Worm (Caenorhabditis elegans) whole organism, L3 larva: ENCODE data around the gene C15H11.10.

ENCODE experiments used
- R02D3.7 ChIP-seq: fragments of 150-350 bp; optimal IDR thresholded peaks from 2 replicates; lab custom pipeline; 2014; ENCODE audit warnings: missing biosample characterization, missing genetic modification characterization
- ZK546.5 ChIP-seq: sonication (generic microtip); optimal IDR thresholded peaks from 2 replicates; lab custom pipeline; 2017; ENCODE audit warnings: missing biosample characterization, missing genetic modification characterization
- aly-2 ChIP-seq: fragments of 150-350 bp; optimal IDR thresholded peaks from 2 replicates; lab custom pipeline; 2014; ENCODE audit warnings: missing biosample characterization, missing genetic modification characterization
- ama-1 ChIP-seq: fragments of 150-350 bp; optimal IDR thresholded peaks from 2 replicates; lab custom pipeline; 2018
- ceh-16 ChIP-seq: sonication (generic microtip); optimal IDR thresholded peaks from 2 replicates; lab custom pipeline; 2017; ENCODE audit warnings: missing biosample characterization, missing genetic modification characterization
- ceh-28 ChIP-seq: fragments of 150-350 bp; optimal IDR thresholded peaks from 2 replicates; lab custom pipeline; 2014; ENCODE audit warnings: missing biosample characterization, missing genetic modification reagents, missing genetic modification characterization
- ceh-82 ChIP-seq: fragments of 150-350 bp; optimal IDR thresholded peaks from 2 replicates; lab custom pipeline; 2014; ENCODE audit warnings: missing biosample characterization, missing genetic modification characterization
- ceh-9 ChIP-seq: sonication (generic microtip); optimal IDR thresholded peaks from 2 replicates; lab custom pipeline; 2018; ENCODE audit warnings: missing biosample characterization, missing genetic modification characterization
- daf-12 ChIP-seq: fragments of 150-350 bp; optimal IDR thresholded peaks from 2 replicates; lab custom pipeline; 2014; ENCODE audit warnings: missing biosample characterization, missing genetic modification reagents, missing genetic modification characterization
- egl-27 ChIP-seq: sonication (generic microtip); optimal IDR thresholded peaks from 4 replicates; lab custom pipeline; 2017; ENCODE audit warnings: missing biosample characterization, missing genetic modification reagents, missing genetic modification characterization
- egl-5 ChIP-seq: fragments of 150-350 bp; optimal IDR thresholded peaks from 2 replicates; lab custom pipeline; 2017; ENCODE audit warnings: missing biosample characterization, missing genetic modification reagents, missing genetic modification characterization, inconsistent platforms
- elt-1 ChIP-seq: fragments of 150-350 bp; optimal IDR thresholded peaks from 2 replicates; lab custom pipeline; 2014; ENCODE audit warnings: missing biosample characterization, missing genetic modification characterization
- elt-2 ChIP-seq: sonication (generic microtip); optimal IDR thresholded peaks from 2 replicates; lab custom pipeline; 2016; ENCODE audit warnings: missing genetic modification reagents, mild to moderate bottlenecking, missing genetic modification characterization, missing compliant biosample characterization
- elt-3 ChIP-seq, 3 experiments: fragments of 150-350 bp in 1 of 3; sonication (generic microtip) in 2 of 3; optimal IDR thresholded peaks; 2 replicates in 2 of 3; 4 replicates in 1 of 3; lab custom pipeline; 2014 to 2017; ENCODE audit warnings: missing biosample characterization in 3 of 3, missing genetic modification characterization in 3 of 3
- eor-1 ChIP-seq, 2 experiments: fragments of 150-350 bp; optimal IDR thresholded peaks; 2 replicates each; lab custom pipeline; 2014 to 2018; ENCODE audit warnings: missing biosample characterization in 2 of 2, missing genetic modification characterization in 2 of 2
- fkh-10 ChIP-seq: sonication (generic microtip); optimal IDR thresholded peaks from 2 replicates; lab custom pipeline; 2017; ENCODE audit warnings: missing biosample characterization, missing genetic modification reagents, missing genetic modification characterization
- fkh-2 ChIP-seq: fragments of 150-350 bp; optimal IDR thresholded peaks from 2 replicates; lab custom pipeline; 2014; ENCODE audit warnings: missing biosample characterization, missing genetic modification reagents, missing genetic modification characterization
- fos-1 ChIP-seq: fragments of 150-350 bp; optimal IDR thresholded peaks from 2 replicates; lab custom pipeline; 2014; ENCODE audit warnings: missing biosample characterization, missing genetic modification characterization
- hmg-11 ChIP-seq: sonication (generic microtip); optimal IDR thresholded peaks from 2 replicates; lab custom pipeline; 2016; ENCODE audit warnings: missing genetic modification characterization, missing compliant biosample characterization
- jun-1 ChIP-seq: fragments of 150-350 bp; optimal IDR thresholded peaks from 2 replicates; lab custom pipeline; 2014; ENCODE audit warnings: missing biosample characterization, missing genetic modification reagents, missing genetic modification characterization
- lin-15B ChIP-seq: fragments of 150-350 bp; optimal IDR thresholded peaks from 2 replicates; lab custom pipeline; 2014; ENCODE audit warnings: missing biosample characterization, missing genetic modification characterization
- lin-39 ChIP-seq: fragments of 150-350 bp; optimal IDR thresholded peaks from 2 replicates; lab custom pipeline; 2018; ENCODE audit warnings: missing biosample characterization, missing genetic modification reagents, missing genetic modification characterization
- lsy-12 ChIP-seq: sonication (generic microtip); optimal IDR thresholded peaks from 2 replicates; lab custom pipeline; 2016; ENCODE audit warnings: mild to moderate bottlenecking, missing genetic modification characterization, missing compliant biosample characterization
- mdl-1 ChIP-seq: fragments of 150-350 bp; optimal IDR thresholded peaks from 2 replicates; lab custom pipeline; 2014; ENCODE audit warnings: missing biosample characterization, missing genetic modification characterization
- mml-1 ChIP-seq: fragments of 150-350 bp; sonication (generic microtip); optimal IDR thresholded peaks from 3 replicates; lab custom pipeline; 2014; ENCODE audit warnings: missing biosample characterization, missing genetic modification characterization
- nfya-1 ChIP-seq: sonication (generic microtip); optimal IDR thresholded peaks from 2 replicates; lab custom pipeline; 2017; ENCODE audit warnings: missing genetic modification characterization, mild to moderate bottlenecking, missing compliant biosample characterization, antibody characterized with exemption, moderate library complexity; ENCODE audit not compliant: insufficient read depth
- nhr-11 ChIP-seq: fragments of 150-350 bp; optimal IDR thresholded peaks from 2 replicates; lab custom pipeline; 2014; ENCODE audit warnings: missing biosample characterization, missing genetic modification characterization
- nhr-12 ChIP-seq: fragments of 150-350 bp; optimal IDR thresholded peaks from 2 replicates; lab custom pipeline; 2014; ENCODE audit warnings: missing biosample characterization, missing genetic modification characterization
- nhr-23 ChIP-seq: fragments of 150-350 bp; optimal IDR thresholded peaks from 2 replicates; lab custom pipeline; 2014; ENCODE audit warnings: missing biosample characterization, missing genetic modification reagents, missing genetic modification characterization
- nhr-237 ChIP-seq: fragments of 150-350 bp; optimal IDR thresholded peaks from 2 replicates; lab custom pipeline; 2014; ENCODE audit warnings: missing biosample characterization, missing genetic modification characterization
- nhr-25 ChIP-seq: sonication (generic microtip); optimal IDR thresholded peaks from 2 replicates; lab custom pipeline; 2017; ENCODE audit warnings: missing biosample characterization, missing genetic modification characterization
- nhr-28 ChIP-seq: fragments of 150-350 bp; optimal IDR thresholded peaks from 2 replicates; lab custom pipeline; 2014; ENCODE audit warnings: missing biosample characterization, missing genetic modification characterization
- nhr-43 ChIP-seq: sonication (generic microtip); optimal IDR thresholded peaks from 2 replicates; lab custom pipeline; 2016; ENCODE audit warnings: mild to moderate bottlenecking, missing genetic modification characterization, missing compliant biosample characterization; ENCODE audit not compliant: poor library complexity, severe bottlenecking
- nhr-67 ChIP-seq: fragments of 150-350 bp; optimal IDR thresholded peaks from 2 replicates; lab custom pipeline; 2014; ENCODE audit warnings: missing biosample characterization, missing genetic modification characterization
- nhr-76 ChIP-seq: fragments of 150-350 bp; sonication (generic microtip); optimal IDR thresholded peaks from 5 replicates; lab custom pipeline; 2014; ENCODE audit warnings: missing biosample characterization, missing genetic modification characterization
- nhr-77 ChIP-seq: fragments of 150-350 bp; optimal IDR thresholded peaks from 2 replicates; lab custom pipeline; 2014; ENCODE audit warnings: missing biosample characterization, missing genetic modification characterization
- pha-4 ChIP-seq: fragments of 150-350 bp; optimal IDR thresholded peaks from 2 replicates; lab custom pipeline; 2014; ENCODE audit warnings: missing biosample characterization, missing genetic modification reagents, missing genetic modification characterization
- pqm-1 ChIP-seq: fragments of 150-350 bp; optimal IDR thresholded peaks from 2 replicates; lab custom pipeline; 2017; ENCODE audit warnings: missing biosample characterization, missing genetic modification characterization, inconsistent platforms
- sea-2 ChIP-seq: fragments of 150-350 bp; sonication (generic microtip); optimal IDR thresholded peaks from 4 replicates; lab custom pipeline; 2014; ENCODE audit warnings: missing biosample characterization, missing genetic modification reagents, missing genetic modification characterization
- skn-1 ChIP-seq: fragments of 150-350 bp; optimal IDR thresholded peaks from 2 replicates; lab custom pipeline; 2014; ENCODE audit warnings: missing biosample characterization, missing genetic modification characterization
- snpc-4 ChIP-seq: fragments of 150-350 bp; optimal IDR thresholded peaks from 2 replicates; lab custom pipeline; 2014; ENCODE audit warnings: missing biosample characterization, missing genetic modification characterization
- tbx-2 ChIP-seq: sonication (generic microtip); optimal IDR thresholded peaks from 2 replicates; lab custom pipeline; 2016; ENCODE audit warnings: mild to moderate bottlenecking, missing genetic modification characterization, missing compliant biosample characterization
- unc-39 ChIP-seq: sonication (generic microtip); optimal IDR thresholded peaks from 4 replicates; lab custom pipeline; 2017; ENCODE audit warnings: missing biosample characterization, missing genetic modification characterization
- unc-62 ChIP-seq: fragments of 150-350 bp; sonication (generic microtip); optimal IDR thresholded peaks from 4 replicates; lab custom pipeline; 2014; ENCODE audit warnings: missing biosample characterization, missing genetic modification reagents, missing genetic modification characterization
- zag-1 ChIP-seq: fragments of 150-350 bp; optimal IDR thresholded peaks from 2 replicates; lab custom pipeline; 2014; ENCODE audit warnings: missing biosample characterization, missing genetic modification characterization
- ztf-11 ChIP-seq: fragments of 150-350 bp; optimal IDR thresholded peaks from 2 replicates; lab custom pipeline; 2014; ENCODE audit warnings: missing biosample characterization, missing genetic modification characterization
- ztf-4 ChIP-seq: fragments of 150-350 bp; optimal IDR thresholded peaks from 2 replicates; lab custom pipeline; 2014; ENCODE audit warnings: missing biosample characterization, missing genetic modification characterization

C15H11.10 gene

ce11 chrV:14391830-14392229 lies at the start of gene C15H11.10:
Gene C15H11.10, plus strand, starts transcription at chrV:14392130.
- no peak for TF ChIP-seq egl-5 (tag; lab: Kevin White, UChicago)
- no peak for TF ChIP-seq egl-27 (tag; lab: Kevin White, UChicago)
- no peak for TF ChIP-seq nhr-43 (tag; lab: Kevin White, UChicago)
- no peak for TF ChIP-seq nhr-25
- TF ChIP-seq nhr-76: no peak
- no peak for TF ChIP-seq elt-1 (tag; lab: Kevin White, UChicago)
- TF ChIP-seq hmg-11 (tag; lab: Kevin White, UChicago): no peak
- no peak for TF ChIP-seq lin-39 (tag; lab: Kevin White, UChicago)
- no peak for TF ChIP-seq mdl-1
- TF ChIP-seq sea-2 (GFP tag; lab: Kevin White, UChicago): no peak
- no peak for TF ChIP-seq fkh-10
- TF ChIP-seq lin-15B (tag; lab: Kevin White, UChicago): no peak
- no peak for TF ChIP-seq eor-1 (tag; optimal IDR thresholded peaks at IDR 0.05; lab: Kevin White, UChicago)
- no peak for TF ChIP-seq nhr-11 (tag; lab: Kevin White, UChicago)
- no peak for TF ChIP-seq elt-3 (tag; optimal IDR thresholded peaks at IDR 0.05; lab: Kevin White, UChicago)
- no peak for TF ChIP-seq ztf-4 (tag; lab: Kevin White, UChicago)
- TF ChIP-seq nhr-23 (tag; lab: Kevin White, UChicago): no peak

- TF ChIP-seq pha-4 (tag; lab: Kevin White, UChicago) (peak; percentile 95), nhr-11 (tag; lab: Kevin White, UChicago) (peak; percentile 68), nhr-25 (peak; percentile 83), tbx-2 (peak; percentile 75), elt-2 (tag; lab: Kevin White, UChicago) (no peak), ama-1 (lab: Kevin White, UChicago) (no peak), snpc-4 (tag; lab: Kevin White, UChicago) (peak; percentile 92), lin-15B (tag; lab: Kevin White, UChicago) (peak; percentile 66), fos-1 (peak; percentile 30), unc-39 (tag; lab: Kevin White, UChicago) (no peak), nhr-67 (tag; lab: Kevin White, UChicago) (no peak), nhr-237 (tag; lab: Kevin White, UChicago) (no peak), nhr-23 (tag; lab: Kevin White, UChicago) (peak; percentile 97), lsy-12 (tag; lab: Kevin White, UChicago) (peak; percentile 82), pqm-1 (tag; lab: Kevin White, UChicago) (peak; percentile 20), aly-2 (tag; lab: Kevin White, UChicago) (no peak), ceh-9 (no peak), mdl-1 (peak; percentile 34), unc-62 (GFP tag; lab: Kevin White, UChicago) (peak; percentile 63), egl-27 (tag; lab: Kevin White, UChicago) (no peak), elt-3 (tag; optimal IDR thresholded peaks at IDR 0.05; lab: Kevin White, UChicago) (no peak), ceh-16 (tag; lab: Kevin White, UChicago) (no peak), ceh-28 (peak; percentile 76), hmg-11 (tag; lab: Kevin White, UChicago) (no peak), ceh-82 (tag; lab: Kevin White, UChicago) (peak; percentile 82), lin-39 (tag; lab: Kevin White, UChicago) (peak; percentile 88), fkh-10 (peak; percentile 76), eor-1 (tag; optimal IDR thresholded peaks at IDR 0.05; lab: Kevin White, UChicago) (no peak), nhr-28 (tag; lab: Kevin White, UChicago) (no peak), zag-1 (no peak), skn-1 (tag; lab: Kevin White, UChicago) (peak; percentile 56), fkh-2 (tag; lab: Kevin White, UChicago) (no peak), daf-12 (tag; lab: Kevin White, UChicago) (peak; percentile 55), sea-2 (GFP tag; lab: Kevin White, UChicago) (no peak), egl-5 (tag; lab: Kevin White, UChicago) (peak; percentile 93), nhr-76 (no peak), elt-1 (tag; lab: Kevin White, UChicago) (peak; percentile 62), nhr-43 (tag; lab: Kevin White, UChicago) (peak; percentile 93), ztf-4 (tag; lab: Kevin White, UChicago) (no peak), nfya-1 (peak; percentile 95), R02D3.7 (tag; lab: Kevin White, UChicago) (peak; percentile 85), nhr-77 (tag; lab: Kevin White, UChicago) (peak; percentile 78), ZK546.5 (tag; lab: Kevin White, UChicago) (no peak), ztf-11 (tag; lab: Kevin White, UChicago) (no peak), mml-1 (no peak), jun-1 (tag; lab: Kevin White, UChicago) (peak; percentile 78), nhr-12 (tag; lab: Kevin White, UChicago) (no peak)
These were observed 44.6 kb upstream of the C15H11.10 start, which contains the start of gene cept-2 for ce11 chrV:14347234-14347826. Gene cept-2, plus strand, starts transcription at chrV:14347766.
